Worm (Caenorhabditis elegans) whole organism, midembryonic: ENCODE measurements around the gene Y39E4B.10.

Experiments
- T22C8.4 ChIP-seq: fragments of 200-800 bp; sonication (Bioruptor generic); IDR thresholded peaks from 2 replicates; pipeline ENCODE4 v1.3.6; 2022; ENCODE audit warnings: missing genetic modification characterization, missing compliant biosample characterization
- ref-1 ChIP-seq: fragments of 200-800 bp; sonication (Bioruptor generic); conservative IDR thresholded peaks from 2 replicates; pipeline ENCODE4 v1.3.6; 2022; ENCODE audit warnings: missing genetic modification reagents, missing genetic modification characterization, missing compliant biosample characterization
- tab-1 ChIP-seq: fragments of 200-800 bp; sonication (Bioruptor generic); IDR thresholded peaks from 2 replicates; pipeline ENCODE4 v1.3.6; 2022; ENCODE audit warnings: missing genetic modification characterization, missing compliant biosample characterization
- ztf-23 ChIP-seq: fragments of 200-800 bp; sonication (Bioruptor generic); IDR thresholded peaks from 2 replicates; pipeline ENCODE4 v1.3.6; 2022; ENCODE audit warnings: missing genetic modification reagents, missing genetic modification characterization, missing compliant biosample characterization

DNA sequence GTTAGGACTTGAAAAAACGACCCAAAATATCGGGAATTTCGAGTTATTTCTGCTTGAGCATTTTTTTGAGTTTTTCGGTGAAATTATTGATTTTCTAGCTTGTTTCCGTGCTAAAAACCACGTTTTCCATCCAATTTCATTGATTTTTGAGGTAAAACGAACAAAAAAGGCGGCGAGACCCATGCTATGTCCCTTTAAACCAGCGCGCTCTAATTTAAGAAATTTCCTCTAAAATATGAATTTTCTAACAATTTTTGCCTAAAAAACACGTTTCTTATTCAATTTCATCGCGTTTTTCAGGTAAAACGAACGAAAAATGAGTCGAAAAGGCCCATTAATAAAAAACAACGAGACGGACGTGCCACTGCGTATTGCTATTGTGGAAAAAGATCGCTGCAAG, 859 bp upstream of the Y39E4B.10 start, which contains the start of gene abce-1:
- no peak for TF ChIP-seq ref-1 (GFP tag; lab: Robert Waterston, UW)
- TF ChIP-seq ztf-23 (GFP tag; lab: Robert Waterston, UW): no peak
- TF ChIP-seq T22C8.4 (GFP tag; lab: Robert Waterston, UW): no peak
- TF ChIP-seq tab-1: no peak
